Fruit fly (Drosophila melanogaster): ENCODE measurements around the gene Imp.

Gene Imp

DNA sequence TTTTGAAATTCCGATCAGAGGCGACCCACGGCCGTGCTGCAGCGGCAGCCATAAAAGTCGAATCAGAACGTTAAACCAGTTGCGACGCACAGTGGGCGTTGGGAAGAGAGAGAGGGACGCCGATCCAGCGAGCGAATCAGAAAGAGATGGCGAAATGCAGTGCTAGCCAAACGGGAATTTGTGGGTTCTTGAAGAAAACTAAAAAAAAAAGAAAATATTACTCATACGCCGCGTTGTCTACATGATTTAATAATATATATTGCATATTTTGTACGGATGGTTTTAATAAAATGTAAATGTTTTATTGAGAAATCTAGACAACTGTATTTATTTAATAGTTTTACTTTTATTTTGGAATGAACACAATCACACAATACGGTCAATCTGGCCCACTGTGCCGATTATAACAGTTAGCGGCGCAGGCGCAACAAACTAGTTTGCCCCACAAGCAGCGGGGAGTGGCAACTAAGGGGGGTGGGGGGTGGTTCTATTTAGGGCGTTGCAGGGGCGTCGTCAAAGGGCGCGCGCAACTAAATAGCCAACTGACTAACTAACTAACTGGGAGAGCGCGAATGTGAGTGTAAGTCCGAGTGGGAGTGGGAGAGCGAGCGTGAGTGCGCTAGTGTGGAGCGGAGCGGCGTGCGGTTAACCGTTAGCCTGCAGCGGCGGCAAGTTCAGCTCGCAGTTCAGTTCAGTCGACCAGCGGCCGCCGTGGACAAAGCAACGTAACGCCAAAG, 52.1 kb downstream of the Imp start, which contains the start of gene CG15211 (continued):
- peak; percentile 79 for TF ChIP-seq D19A (tag; optimal IDR thresholded peaks at IDR 0.05)
- peak; percentile 77 for TF ChIP-seq az2 (GFP tag; optimal IDR thresholded peaks at IDR 0.05)
- TF ChIP-seq CG10979 (tag; optimal IDR thresholded peaks at IDR 0.05) = peak; percentile 88
- no peak for TF ChIP-seq Dp (GFP tag; optimal IDR thresholded peaks at IDR 0.05)
- TF ChIP-seq pum (GFP tag; optimal IDR thresholded peaks at IDR 0.05) = peak; percentile 39
- peak; percentile 84 for TF ChIP-seq CoRest (tag; optimal IDR thresholded peaks at IDR 0.05)
- TF ChIP-seq CG10959 (GFP tag; IDR thresholded peaks at IDR 0.05) = 0 out of 2 replicates have a peak, but pooled peaks have one; percentile 17
- TF ChIP-seq CG11560 (tag; IDR thresholded peaks at IDR 0.05) = no peak
- no peak for TF ChIP-seq CG7963 (GFP tag; IDR thresholded peaks at IDR 0.05; ENCODE audit: partially characterized antibody)
- TF ChIP-seq Xrp1 (GFP tag; IDR thresholded peaks at IDR 0.05) = peak; percentile 72
- peak; percentile 66 for TF ChIP-seq odd (GFP tag; optimal IDR thresholded peaks at IDR 0.05)
- TF ChIP-seq vfl (GFP tag; optimal IDR thresholded peaks at IDR 0.05) = no peak
- peak; percentile 39 for TF ChIP-seq CG18764 (GFP tag; optimal IDR thresholded peaks at IDR 0.05)
- TF ChIP-seq inv (GFP tag; IDR thresholded peaks at IDR 0.05; ENCODE audit: partially characterized antibody) = 0 out of 2 replicates have a peak, but pooled peaks have one; percentile 27
- TF ChIP-seq CG8924 (tag; optimal IDR thresholded peaks at IDR 0.05) = peak; percentile 81
- TF ChIP-seq CG4360 (GFP tag; IDR thresholded peaks at IDR 0.05) = no peak
- TF ChIP-seq gsb-n (tag; optimal IDR thresholded peaks at IDR 0.05) = peak; percentile 73
- peak; percentile 70 for TF ChIP-seq Meics (GFP tag; optimal IDR thresholded peaks at IDR 0.05)
- peak; percentile 78 for TF ChIP-seq CG14710 (tag; optimal IDR thresholded peaks at IDR 0.05)
- TF ChIP-seq eyg (GFP tag; optimal IDR thresholded peaks at IDR 0.05) = no peak
- TF ChIP-seq Oli (tag; optimal IDR thresholded peaks at IDR 0.05) = peak; percentile 83
- TF ChIP-seq fd96Cb (tag; optimal IDR thresholded peaks at IDR 0.05) = peak; percentile 71
- peak; percentile 85 for TF ChIP-seq Sox100B (GFP tag; optimal IDR thresholded peaks at IDR 0.05)
- no peak for TF ChIP-seq en (GFP tag; optimal IDR thresholded peaks at IDR 0.05)
- no peak for TF ChIP-seq CG4854 (GFP tag; optimal IDR thresholded peaks at IDR 0.05)
- peak; percentile 49 for TF ChIP-seq cwo (GFP tag; optimal IDR thresholded peaks at IDR 0.05)
- peak; percentile 16 for TF ChIP-seq ems (GFP tag; optimal IDR thresholded peaks at IDR 0.05)
- TF ChIP-seq zf30C (GFP tag; optimal IDR thresholded peaks at IDR 0.05) = no peak
- TF ChIP-seq CG11085 (GFP tag; IDR thresholded peaks at IDR 0.05) = 0 out of 2 replicates have a peak, but pooled peaks have one; percentile 31
- no peak for TF ChIP-seq Dbx (GFP tag; IDR thresholded peaks at IDR 0.05)
- TF ChIP-seq scrt (GFP tag; optimal IDR thresholded peaks at IDR 0.05) = peak; percentile 37
- TF ChIP-seq Adf1 (GFP tag; IDR thresholded peaks at IDR 0.05) = peak; percentile 19; the same call in 1 of the 2 replicates
- no peak for TF ChIP-seq hkb (optimal IDR thresholded peaks at IDR 0.05)
- TF ChIP-seq hkb (GFP tag; IDR thresholded peaks at IDR 0.05) = no peak; the same call in none of the 2 replicates
- no peak for TF ChIP-seq sim (GFP tag; IDR thresholded peaks at IDR 0.05)
- TF ChIP-seq CG7928 (GFP tag; optimal IDR thresholded peaks at IDR 0.05) = no peak
- TF ChIP-seq MTF-1 (GFP tag; optimal IDR thresholded peaks at IDR 0.05; ENCODE audit: borderline replicate concordance) = no peak
- no peak for TF ChIP-seq CG9876 (GFP tag; optimal IDR thresholded peaks at IDR 0.05)
- TF ChIP-seq tin (GFP tag; optimal IDR thresholded peaks at IDR 0.05) = peak; percentile 65
- peak; percentile 84 for TF ChIP-seq sqz (GFP tag; optimal IDR thresholded peaks at IDR 0.05)
- TF ChIP-seq Hr78 (GFP tag; optimal IDR thresholded peaks at IDR 0.05) = peak in 1 of 2 experiments; percentile 79
- TF ChIP-seq Mrtf (GFP tag; IDR thresholded peaks at IDR 0.05) = 0 out of 3 replicates have a peak, but pooled peaks have one; percentile 30
- TF ChIP-seq CG9817 (tag; optimal IDR thresholded peaks at IDR 0.05) = peak; percentile 48
- peak; percentile 62 for TF ChIP-seq CG2875 (GFP tag; optimal IDR thresholded peaks at IDR 0.05)
- TF ChIP-seq CG10274 (GFP tag; optimal IDR thresholded peaks at IDR 0.05) = peak; percentile 42
- TF ChIP-seq gsb (GFP tag; IDR thresholded peaks at IDR 0.05) = no peak
- TF ChIP-seq CG18476 (GFP tag; optimal IDR thresholded peaks at IDR 0.05) = peak; percentile 38
- peak; percentile 74 for TF ChIP-seq dysf (GFP tag; IDR thresholded peaks at IDR 0.05)
- peak; percentile 72 for TF ChIP-seq CG4820 (GFP tag; optimal IDR thresholded peaks at IDR 0.05)
